Fruit fly (Drosophila melanogaster) S2 (cell line): Measurements from ENCODE around the gene CG31832.

Experiments
- CG8478 ChIP-seq: fragments of >200 bp; optimal IDR thresholded peaks from 2 replicates; lab custom pipeline; 2018
- CTCF ChIP-seq, 2 experiments: fragments of >200 bp; optimal IDR thresholded peaks; 2 replicates each; lab custom pipeline; 2018

CG31832 gene

dm6 chr2L:15052805-15053388, 21.3 kb upstream of the CG31832 start:
- TF ChIP-seq CG8478 (lab: Kevin White, UChicago): no peak
- TF ChIP-seq CTCF (optimal IDR thresholded peaks at IDR 0.05; lab: Kevin White, UChicago): no peak

dm6 chr2L:15043718-15044117, 12.2 kb upstream of the CG31832 start:
- no peak for TF ChIP-seq CTCF (optimal IDR thresholded peaks at IDR 0.05; lab: Kevin White, UChicago)

- TF ChIP-seq CTCF (optimal IDR thresholded peaks at IDR 0.05; lab: Kevin White, UChicago): peak in 1 of 2 experiments; percentile 18
- TF ChIP-seq CG8478 (lab: Kevin White, UChicago): no peak
These were observed 7.8 kb upstream of the CG31832 start for dm6 chr2L:15039309-15039772.

- TF ChIP-seq CG8478 (lab: Kevin White, UChicago) (no peak), CTCF (optimal IDR thresholded peaks at IDR 0.05; lab: Kevin White, UChicago) (no peak)
These were observed 7.1 kb upstream of the CG31832 start, which contains the start of gene CIAPIN1 for dm6 chr2L:15038339-15039308. Gene CIAPIN1, minus strand, starts transcription at chr2L:15038861.

dm6 chr2L:15035366-15035765, 3.8 kb upstream of the CG31832 start, which contains the start of gene yellow-c:
Gene yellow-c, plus strand, starts transcription at chr2L:15035394.
- TF ChIP-seq CTCF (optimal IDR thresholded peaks at IDR 0.05; lab: Kevin White, UChicago) (no peak), CG8478 (lab: Kevin White, UChicago) (no peak)

- TF ChIP-seq CTCF (optimal IDR thresholded peaks at IDR 0.05; lab: Kevin White, UChicago) (no peak), CG8478 (lab: Kevin White, UChicago) (no peak)
These were observed 5.0 kb downstream of the CG31832 start, which contains the start of gene CG33310 for dm6 chr2L:15026582-15026981. Gene CG33310, plus strand, starts transcription at chr2L:15026882.

- no peak for TF ChIP-seq CG8478 (lab: Kevin White, UChicago)
These were observed 15.5 kb downstream of the CG31832 start, which contains the start of gene GABA-B-R1 for dm6 chr2L:15016031-15016430. Gene GABA-B-R1, plus strand, starts transcription at chr2L:15016331.

- TF ChIP-seq CG8478 (lab: Kevin White, UChicago) (no peak), CTCF (optimal IDR thresholded peaks at IDR 0.05; lab: Kevin White, UChicago) (no peak)
These were observed 18.0 kb downstream of the CG31832 start for dm6 chr2L:15013523-15013922.

- TF ChIP-seq CG8478 (lab: Kevin White, UChicago) (no peak), CTCF (optimal IDR thresholded peaks at IDR 0.05; lab: Kevin White, UChicago) (no peak)
These were observed 19.8 kb downstream of the CG31832 start for dm6 chr2L:15011779-15012178.

dm6 chr2L:15009703-15010102, 21.8 kb downstream of the CG31832 start, which contains the start of the genes THG and Rnmt:
Gene THG, minus strand, starts transcription at chr2L:15009724.
Gene Rnmt, plus strand, starts transcription at chr2L:15009939.
- no peak for TF ChIP-seq CG8478 (lab: Kevin White, UChicago)
- no peak for TF ChIP-seq CTCF (optimal IDR thresholded peaks at IDR 0.05; lab: Kevin White, UChicago)

dm6 chr2L:15008034-15008433, 23.5 kb downstream of the CG31832 start:
- TF ChIP-seq CG8478 (lab: Kevin White, UChicago): no peak
- no peak for TF ChIP-seq CTCF (optimal IDR thresholded peaks at IDR 0.05; lab: Kevin White, UChicago)

- TF ChIP-seq CTCF (optimal IDR thresholded peaks at IDR 0.05; lab: Kevin White, UChicago): no peak
- TF ChIP-seq CG8478 (lab: Kevin White, UChicago): no peak
These were observed 24.2 kb downstream of the CG31832 start, which contains the start of the genes Ankrd49 and NC2beta for dm6 chr2L:15007331-15007863. Gene Ankrd49, minus strand, starts transcription at chr2L:15007431. Gene NC2beta, plus strand, starts transcription at chr2L:15007813.

dm6 chr2L:15005505-15005904, 26.0 kb downstream of the CG31832 start, which contains the start of gene DCTN5-p25:
Gene DCTN5-p25, plus strand, starts transcription at chr2L:15005733.
- no peak for TF ChIP-seq CTCF (optimal IDR thresholded peaks at IDR 0.05; lab: Kevin White, UChicago)
- no peak for TF ChIP-seq CG8478 (lab: Kevin White, UChicago)

dm6 chr2L:15001847-15002246, 29.7 kb downstream of the CG31832 start:
- TF ChIP-seq CG8478 (lab: Kevin White, UChicago): no peak
- TF ChIP-seq CTCF (optimal IDR thresholded peaks at IDR 0.05; lab: Kevin White, UChicago): no peak
